Worm (Caenorhabditis elegans) whole organism, L1 larva: ENCODE data around the gene ZK1251.3.

Experiments used
- C04F5.9 ChIP-seq: sonication (generic microtip); optimal IDR thresholded peaks from 2 replicates; lab custom pipeline; 2016; ENCODE audit warnings: missing genetic modification characterization, missing compliant biosample characterization
- C16A3.4 ChIP-seq: fragments of 150-350 bp; optimal IDR thresholded peaks from 2 replicates; lab custom pipeline; 2014; ENCODE audit warnings: missing biosample characterization, missing genetic modification characterization
- aly-2 ChIP-seq: fragments of 150-350 bp; optimal IDR thresholded peaks from 2 replicates; lab custom pipeline; 2014; ENCODE audit warnings: missing biosample characterization, missing genetic modification characterization
- ceh-88 ChIP-seq: fragments of 200-800 bp; sonication (Bioruptor generic); IDR thresholded peaks from 2 replicates; pipeline ENCODE4 v1.3.6; 2022; ENCODE audit warnings: missing genetic modification characterization, missing compliant biosample characterization
- ces-1 ChIP-seq: fragments of 150-350 bp; optimal IDR thresholded peaks from 2 replicates; lab custom pipeline; 2014; ENCODE audit warnings: missing biosample characterization, missing genetic modification reagents, missing genetic modification characterization
- dsc-1 ChIP-seq: sonication (generic microtip); optimal IDR thresholded peaks from 2 replicates; lab custom pipeline; 2016; ENCODE audit warnings: mild to moderate bottlenecking, missing genetic modification characterization, missing compliant biosample characterization
- efl-1 ChIP-seq, 4 experiments: fragments of 150-350 bp; optimal IDR thresholded peaks in 3 of 4; peaks in 1 of 4; 1 replicate in 1 of 4; 2 replicates in 3 of 4; lab custom pipeline; 2014; ENCODE audit warnings: missing biosample characterization in 2 of 4, missing genetic modification characterization in 2 of 4, missing genetic modification reagents in 2 of 4
- elt-2 ChIP-seq: sonication (generic microtip); optimal IDR thresholded peaks from 2 replicates; lab custom pipeline; 2016; ENCODE audit warnings: missing genetic modification characterization, mild to moderate bottlenecking, inconsistent platforms, missing compliant biosample characterization, missing genetic modification reagents
- fkh-8 ChIP-seq: sonication (generic microtip); optimal IDR thresholded peaks from 2 replicates; lab custom pipeline; 2016; ENCODE audit warnings: mild to moderate bottlenecking, missing genetic modification characterization, missing compliant biosample characterization
- grh-1 ChIP-seq: fragments of 200-800 bp; sonication (Bioruptor generic); IDR thresholded peaks from 2 replicates; pipeline ENCODE4 v1.3.6; 2022; ENCODE audit warnings: missing genetic modification reagents, missing genetic modification characterization, missing compliant biosample characterization
- hlh-17 ChIP-seq: fragments of 200-800 bp; sonication (Bioruptor generic); optimal IDR thresholded peaks from 2 replicates; lab custom pipeline; 2018; ENCODE audit warnings: missing genetic modification characterization, mild to moderate bottlenecking, missing compliant biosample characterization, moderate library complexity, borderline replicate concordance
- irx-1 ChIP-seq: sonication (generic microtip); optimal IDR thresholded peaks from 2 replicates; lab custom pipeline; 2016; ENCODE audit warnings: missing genetic modification characterization, missing compliant biosample characterization
- lin-14 ChIP-seq: fragments of 200-800 bp; sonication (Bioruptor generic); optimal IDR thresholded peaks from 2 replicates; lab custom pipeline; 2018; ENCODE audit warnings: mild to moderate bottlenecking, missing genetic modification characterization, moderate library complexity, missing compliant biosample characterization
- lin-15B ChIP-seq: fragments of 150-350 bp; sonication (generic microtip); optimal IDR thresholded peaks from 3 replicates; lab custom pipeline; 2014; ENCODE audit warnings: missing biosample characterization, missing genetic modification characterization
- lsy-2 ChIP-seq, 2 experiments: fragments of 150-350 bp; optimal IDR thresholded peaks; 2 replicates each; lab custom pipeline; 2014; ENCODE audit warnings: missing biosample characterization in 2 of 2, missing genetic modification characterization in 2 of 2
- mab-9 ChIP-seq: fragments of 200-800 bp; sonication (Bioruptor generic); IDR thresholded peaks from 2 replicates; pipeline ENCODE4 v1.3.6; 2022; ENCODE audit warnings: missing genetic modification reagents, missing genetic modification characterization, missing compliant biosample characterization
- mdl-1 ChIP-seq, 2 experiments: fragments of 150-350 bp; optimal IDR thresholded peaks; 2 replicates each; lab custom pipeline; 2014 to 2017; ENCODE audit warnings: missing biosample characterization in 2 of 2, missing genetic modification characterization in 2 of 2, inconsistent platforms in 1 of 2
- nhr-12 ChIP-seq: sonication (generic microtip); optimal IDR thresholded peaks from 2 replicates; lab custom pipeline; 2017; ENCODE audit warnings: missing biosample characterization, missing genetic modification characterization
- nhr-19 ChIP-seq: fragments of 200-800 bp; sonication (Bioruptor generic); conservative IDR thresholded peaks from 2 replicates; pipeline ENCODE4 v1.3.6; 2022; ENCODE audit warnings: missing genetic modification characterization, missing compliant biosample characterization
- nhr-237 ChIP-seq: fragments of 150-350 bp; optimal IDR thresholded peaks from 2 replicates; lab custom pipeline; 2014; ENCODE audit warnings: missing biosample characterization, missing genetic modification characterization
- nhr-47 ChIP-seq: sonication (generic microtip); optimal IDR thresholded peaks from 2 replicates; lab custom pipeline; 2016; ENCODE audit warnings: mild to moderate bottlenecking, missing genetic modification characterization, moderate library complexity, missing compliant biosample characterization
- nhr-71 ChIP-seq: sonication (generic microtip); optimal IDR thresholded peaks from 2 replicates; lab custom pipeline; 2016; ENCODE audit warnings: mild to moderate bottlenecking, missing genetic modification characterization, moderate library complexity, missing compliant biosample characterization
- nhr-76 ChIP-seq: sonication (generic microtip); optimal IDR thresholded peaks from 2 replicates; lab custom pipeline; 2017; ENCODE audit warnings: missing biosample characterization, missing genetic modification characterization
- nhr-77 ChIP-seq: fragments of 150-350 bp; optimal IDR thresholded peaks from 2 replicates; lab custom pipeline; 2014; ENCODE audit warnings: missing biosample characterization, missing genetic modification characterization
- nhr-85 ChIP-seq: sonication (generic microtip); peaks from one replicate; lab custom pipeline; 2016; ENCODE audit warnings: missing genetic modification characterization, inconsistent platforms, missing compliant biosample characterization
- nhr-90 ChIP-seq: sonication (generic microtip); optimal IDR thresholded peaks from 2 replicates; lab custom pipeline; 2016; ENCODE audit warnings: mild to moderate bottlenecking, missing genetic modification characterization, missing compliant biosample characterization; ENCODE audit not compliant: poor library complexity
- pag-3 ChIP-seq: sonication (generic microtip); optimal IDR thresholded peaks from 2 replicates; lab custom pipeline; 2017; ENCODE audit warnings: missing genetic modification characterization, mild to moderate bottlenecking, missing compliant biosample characterization, antibody characterized with exemption, borderline replicate concordance; ENCODE audit not compliant: insufficient read depth
- pax-3 ChIP-seq: fragments of 200-800 bp; sonication (Bioruptor generic); optimal IDR thresholded peaks from 2 replicates; lab custom pipeline; 2018; ENCODE audit warnings: mild to moderate bottlenecking, missing genetic modification characterization, moderate library complexity, missing compliant biosample characterization
- pqm-1 ChIP-seq: sonication (generic microtip); optimal IDR thresholded peaks from 3 replicates; lab custom pipeline; 2017; ENCODE audit warnings: missing biosample characterization, missing genetic modification characterization
- snu-23 ChIP-seq: sonication (generic microtip); optimal IDR thresholded peaks from 2 replicates; lab custom pipeline; 2016; ENCODE audit warnings: missing genetic modification characterization, missing compliant biosample characterization
- sox-4 ChIP-seq: sonication (generic microtip); optimal IDR thresholded peaks from 2 replicates; lab custom pipeline; 2016; ENCODE audit warnings: missing genetic modification characterization, missing compliant biosample characterization
- sptf-1 ChIP-seq: fragments of 150-350 bp; optimal IDR thresholded peaks from 2 replicates; lab custom pipeline; 2014; ENCODE audit warnings: missing biosample characterization, missing genetic modification characterization
- swsn-7 ChIP-seq: sonication (generic microtip); optimal IDR thresholded peaks from 2 replicates; lab custom pipeline; 2016; ENCODE audit warnings: missing genetic modification characterization, missing compliant biosample characterization
- unc-62 ChIP-seq: fragments of 150-350 bp; optimal IDR thresholded peaks from 2 replicates; lab custom pipeline; 2014; ENCODE audit warnings: missing biosample characterization, missing genetic modification reagents, missing genetic modification characterization
- xbp-1 ChIP-seq: sonication (generic microtip); optimal IDR thresholded peaks from 2 replicates; lab custom pipeline; 2016; ENCODE audit warnings: missing genetic modification characterization, missing compliant biosample characterization
- ztf-11 ChIP-seq, 2 experiments: sonication (generic microtip); optimal IDR thresholded peaks; 2 replicates each; lab custom pipeline; 2016 to 2017; ENCODE audit warnings: missing genetic modification characterization in 2 of 2, missing biosample characterization in 1 of 2, missing compliant biosample characterization in 1 of 2

Gene ZK1251.3

ce11 chrIV:9718396-9718795, 34.9 kb downstream of the ZK1251.3 start (continued):
- TF ChIP-seq nhr-237 (peak; percentile 78), nhr-77 (peak; percentile 51), xbp-1 (tag; lab: Kevin White, UChicago) (peak; percentile 60), pag-3 (tag; lab: Kevin White, UChicago) (peak; percentile 20), ceh-88 (GFP tag; lab: Robert Waterston, UW) (no peak), snu-23 (peak; percentile 91), grh-1 (GFP tag; lab: Robert Waterston, UW) (no peak), nhr-47 (tag; lab: Kevin White, UChicago) (peak; percentile 70)
- TF ChIP-seq, all 84 proteins: peak for 44

ce11 chrIV:9723185-9723584, 39.7 kb downstream of the ZK1251.3 start:
- TF ChIP-seq C04F5.9 (tag; lab: Kevin White, UChicago): no peak
- peak; percentile 79 for TF ChIP-seq nhr-85 (tag; lab: Kevin White, UChicago)

DNA sequence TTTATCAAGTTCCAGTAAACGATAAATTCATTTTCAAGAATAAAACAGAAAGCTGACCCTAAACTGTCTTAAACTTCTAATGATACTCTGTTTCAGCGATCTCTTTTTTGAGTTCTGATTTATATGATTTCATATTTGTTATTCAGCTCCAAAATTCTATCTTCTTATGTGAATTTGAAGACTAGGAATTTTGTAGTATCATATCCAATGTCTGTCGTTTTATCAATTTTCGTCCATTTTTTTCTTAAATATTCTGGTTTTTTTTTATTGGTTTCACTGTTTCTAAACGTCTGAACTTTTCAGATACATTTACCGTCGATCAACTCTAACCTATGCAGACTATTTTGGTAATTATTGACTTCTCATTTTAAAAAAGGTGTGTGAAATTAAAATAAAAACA, 41.5 kb downstream of the ZK1251.3 start, which contains the start of the genes nhr-138 and C28D4.18:
nhr-138 (plus strand) TSS at position 304 of the 400 bp plus-strand sequence.
C28D4.18 (plus strand) TSS at position 333 of the 400 bp plus-strand sequence.
- no peak for TF ChIP-seq dsc-1 (tag; lab: Kevin White, UChicago)
- TF ChIP-seq lin-15B: no peak
- no peak for TF ChIP-seq ceh-88 (GFP tag; lab: Robert Waterston, UW)
- no peak for TF ChIP-seq unc-62 (GFP tag; lab: Kevin White, UChicago)
- no peak for TF ChIP-seq nhr-237
- TF ChIP-seq nhr-76 (tag; lab: Kevin White, UChicago): no peak

- TF ChIP-seq nhr-47 (tag; lab: Kevin White, UChicago) (peak; percentile 57), nhr-71 (tag; lab: Kevin White, UChicago) (peak; percentile 84), swsn-7 (tag; lab: Kevin White, UChicago) (peak; percentile 14), dsc-1 (tag; lab: Kevin White, UChicago) (peak; percentile 69), sox-4 (tag; lab: Kevin White, UChicago) (peak; percentile 9), elt-2 (tag; lab: Kevin White, UChicago) (no peak), sptf-1 (tag; lab: Kevin White, UChicago) (no peak), fkh-8 (tag; lab: Kevin White, UChicago) (peak; percentile 96), lsy-2 (tag; optimal IDR thresholded peaks at IDR 0.05; lab: Kevin White, UChicago) (peak in 1 of 2 experiments; percentile 15), irx-1 (tag; lab: Kevin White, UChicago) (no peak), C16A3.4 (no peak), pax-3 (tag; lab: Kevin White, UChicago) (peak; percentile 54), efl-1 (optimal IDR thresholded peaks at IDR 0.05; lab: Kevin White, UChicago) (no peak), efl-1 (GFP tag; optimal IDR thresholded peaks at IDR 0.05 in 1 of 2; lab: Kevin White, UChicago) (no peak), lin-14 (GFP tag; lab: Kevin White, UChicago) (peak; percentile 29)
Observed at ce11 chrIV:9725468-9725985, 42.1 kb downstream of the ZK1251.3 start.

DNA sequence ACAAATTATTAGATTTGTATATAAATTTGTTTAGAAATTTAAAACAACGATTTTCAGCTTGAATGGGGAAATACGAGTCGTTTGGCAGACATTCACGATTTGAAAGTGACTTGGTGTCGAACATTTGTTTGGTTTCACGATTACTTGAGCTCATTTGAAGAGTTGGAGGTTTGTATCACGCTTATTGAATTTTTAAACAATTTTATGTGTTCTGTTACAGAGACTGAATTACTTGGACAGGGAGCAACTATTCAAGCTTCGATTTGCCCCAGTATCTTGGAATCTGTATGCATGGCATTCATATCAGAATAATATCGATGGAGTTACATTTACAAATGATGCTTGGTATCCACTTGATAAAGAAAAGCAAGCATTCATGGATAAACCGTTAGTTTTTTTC, 43.8 kb downstream of the ZK1251.3 start:
- TF ChIP-seq nhr-77: no peak
- TF ChIP-seq nhr-19 (GFP tag; lab: Robert Waterston, UW): no peak
- TF ChIP-seq sox-4 (tag; lab: Kevin White, UChicago): no peak
- TF ChIP-seq efl-1 (optimal IDR thresholded peaks at IDR 0.05; lab: Kevin White, UChicago): no peak
- no peak for TF ChIP-seq efl-1 (GFP tag; optimal IDR thresholded peaks at IDR 0.05 in 1 of 2; lab: Kevin White, UChicago)
- no peak for TF ChIP-seq mdl-1 (tag; optimal IDR thresholded peaks at IDR 0.05; lab: Kevin White, UChicago)
- TF ChIP-seq aly-2: no peak
- no peak for TF ChIP-seq nhr-12 (tag; lab: Kevin White, UChicago)
- TF ChIP-seq pqm-1 (tag; lab: Kevin White, UChicago): no peak
- no peak for TF ChIP-seq ces-1 (GFP tag; lab: Kevin White, UChicago)
- TF ChIP-seq C16A3.4: no peak
- no peak for TF ChIP-seq mab-9 (GFP tag; lab: Robert Waterston, UW)
- TF ChIP-seq hlh-17 (GFP tag; lab: Kevin White, UChicago): no peak
- no peak for TF ChIP-seq nhr-90 (tag; lab: Kevin White, UChicago)
- no peak for TF ChIP-seq ztf-11 (tag; optimal IDR thresholded peaks at IDR 0.05; lab: Kevin White, UChicago)
- no peak for TF ChIP-seq sptf-1 (tag; lab: Kevin White, UChicago)
